Fruit fly (Drosophila melanogaster) whole organism, embryonic: ENCODE results near the gene aru.
A peak's percentile ranks its signal among the peaks of the same experiment; 100 is the strongest.

ENCODE experiments used
- Adf1 ChIP-seq: fragments of 200-800 bp; sonication (Bioruptor generic); IDR thresholded peaks from 2 replicates; pipeline ENCODE4 v1.3.6; 2022; ENCODE audit warnings: missing biosample characterization, missing genetic modification characterization
- BtbVII ChIP-seq: fragments of 200-800 bp; sonication (Bioruptor generic); optimal IDR thresholded peaks from 3 replicates; lab custom pipeline; 2017; ENCODE audit warnings: missing biosample characterization, mild to moderate bottlenecking, missing genetic modification characterization
- CG1024 ChIP-seq: fragments of 200-800 bp; sonication (Bioruptor generic); IDR thresholded peaks from 2 replicates; pipeline ENCODE4 v1.3.6; 2022; ENCODE audit warnings: missing biosample characterization, missing genetic modification characterization
- CG10431 ChIP-seq: fragments of 200-800 bp; sonication (Bioruptor generic); optimal IDR thresholded peaks from 3 replicates; lab custom pipeline; 2018; ENCODE audit warnings: missing biosample characterization, mild to moderate bottlenecking, missing genetic modification characterization
- CG10654 ChIP-seq: fragments of 200-800 bp; sonication (Bioruptor generic); optimal IDR thresholded peaks from 2 replicates; lab custom pipeline; 2016; ENCODE audit warnings: missing biosample characterization, missing genetic modification characterization
- CG10979 ChIP-seq: fragments of 200-800 bp; sonication (Bioruptor generic); optimal IDR thresholded peaks from 2 replicates; lab custom pipeline; 2018; ENCODE audit warnings: missing biosample characterization, mild to moderate bottlenecking, missing genetic modification characterization, moderate library complexity
- CG12155 ChIP-seq: fragments of 200-800 bp; sonication (Bioruptor generic); optimal IDR thresholded peaks from 3 replicates; lab custom pipeline; 2016; ENCODE audit warnings: missing biosample characterization, missing genetic modification characterization
- CG13424 ChIP-seq: fragments of 200-800 bp; sonication (Bioruptor generic); optimal IDR thresholded peaks from 2 replicates; lab custom pipeline; 2019; ENCODE audit warnings: missing biosample characterization, mild to moderate bottlenecking, missing genetic modification characterization, moderate library complexity
- CG14710 ChIP-seq: fragments of 200-800 bp; sonication (Bioruptor generic); optimal IDR thresholded peaks from 3 replicates; lab custom pipeline; 2019; ENCODE audit warnings: missing biosample characterization, mild to moderate bottlenecking, missing genetic modification characterization, moderate library complexity
- CG17612 ChIP-seq: fragments of 200-800 bp; sonication (Bioruptor generic); IDR thresholded peaks from 2 replicates; pipeline ENCODE4 v1.3.6; 2022; ENCODE audit warnings: missing biosample characterization, missing genetic modification characterization
- CG17912 ChIP-seq: fragments of 200-800 bp; sonication (Bioruptor generic); optimal IDR thresholded peaks from 2 replicates; lab custom pipeline; 2018; ENCODE audit warnings: missing biosample characterization, mild to moderate bottlenecking, missing genetic modification characterization
- CG33557 ChIP-seq: fragments of 200-800 bp; sonication (Bioruptor generic); optimal IDR thresholded peaks from 2 replicates; lab custom pipeline; 2019; ENCODE audit warnings: missing biosample characterization, mild to moderate bottlenecking, missing genetic modification characterization, moderate library complexity
- CG43689 ChIP-seq: fragments of 200-800 bp; sonication (Bioruptor generic); IDR thresholded peaks from 2 replicates; pipeline ENCODE4 v1.3.6; 2022; ENCODE audit warnings: missing biosample characterization, missing genetic modification characterization
- CG5245 ChIP-seq: fragments of 200-800 bp; sonication (Bioruptor generic); optimal IDR thresholded peaks from 3 replicates; lab custom pipeline; 2016; ENCODE audit warnings: missing biosample characterization, missing genetic modification characterization
- CG6689 ChIP-seq: fragments of 200-800 bp; sonication (Bioruptor generic); IDR thresholded peaks from 2 replicates; pipeline ENCODE4 v1.3.6; 2022; ENCODE audit warnings: missing biosample characterization, missing genetic modification characterization
- CG6791 ChIP-seq: fragments of 200-800 bp; sonication (Bioruptor generic); IDR thresholded peaks from 3 replicates; pipeline ENCODE4 v1.3.6; 2022; ENCODE audit warnings: missing biosample characterization, missing genetic modification characterization; ENCODE audit not compliant: partially characterized antibody
- CG8281 ChIP-seq: fragments of 200-800 bp; sonication (Bioruptor generic); optimal IDR thresholded peaks from 2 replicates; lab custom pipeline; 2018; ENCODE audit warnings: missing biosample characterization, mild to moderate bottlenecking, missing genetic modification characterization, moderate library complexity
- CG8765 ChIP-seq: fragments of 200-800 bp; sonication (Bioruptor generic); IDR thresholded peaks from 2 replicates; pipeline ENCODE4 v1.3.6; 2022; ENCODE audit warnings: missing biosample characterization, missing genetic modification characterization
- Ets65A ChIP-seq: fragments of 200-800 bp; sonication (Bioruptor generic); peaks from one replicate; lab custom pipeline; 2016; ENCODE audit warnings: missing biosample characterization, missing genetic modification characterization
- Fer2 ChIP-seq: fragments of 200-800 bp; sonication (Bioruptor generic); optimal IDR thresholded peaks from 2 replicates; lab custom pipeline; 2018; ENCODE audit warnings: missing biosample characterization, mild to moderate bottlenecking, missing genetic modification characterization, moderate library complexity
- HLH54F ChIP-seq: fragments of 200-800 bp; sonication (Bioruptor generic); optimal IDR thresholded peaks from 3 replicates; lab custom pipeline; 2016; ENCODE audit warnings: missing biosample characterization, missing genetic modification characterization
- Mad ChIP-seq: fragments of 200-800 bp; sonication (Bioruptor generic); optimal IDR thresholded peaks from 2 replicates; lab custom pipeline; 2016; ENCODE audit warnings: missing biosample characterization, missing genetic modification characterization
- Opbp ChIP-seq: fragments of 200-800 bp; sonication (Bioruptor generic); IDR thresholded peaks from 3 replicates; pipeline ENCODE4 v1.3.6; 2022; ENCODE audit warnings: missing biosample characterization, missing genetic modification characterization; ENCODE audit not compliant: partially characterized antibody
- Rfx ChIP-seq: fragments of 200-800 bp; sonication (Bioruptor generic); IDR thresholded peaks from 2 replicates; pipeline ENCODE4 v1.3.6; 2022; ENCODE audit warnings: missing biosample characterization, missing genetic modification characterization
- Sox100B ChIP-seq: fragments of 200-800 bp; sonication (Bioruptor generic); optimal IDR thresholded peaks from 3 replicates; lab custom pipeline; 2018; ENCODE audit warnings: missing biosample characterization, mild to moderate bottlenecking, missing genetic modification characterization
- Xrp1 ChIP-seq: fragments of 200-800 bp; sonication (Bioruptor generic); IDR thresholded peaks from 2 replicates; pipeline ENCODE4 v1.3.6; 2022; ENCODE audit warnings: missing biosample characterization, missing genetic modification characterization
- abd-A ChIP-seq: fragments of 200-800 bp; sonication (Bioruptor generic); optimal IDR thresholded peaks from 3 replicates; lab custom pipeline; 2019; ENCODE audit warnings: missing biosample characterization, mild to moderate bottlenecking, missing genetic modification characterization, moderate library complexity
- al ChIP-seq: fragments of 200-800 bp; sonication (Bioruptor generic); IDR thresholded peaks from 2 replicates; pipeline ENCODE4 v1.3.6; 2022; ENCODE audit warnings: missing biosample characterization, missing genetic modification characterization
- bab2 ChIP-seq: fragments of 200-800 bp; sonication (Bioruptor generic); optimal IDR thresholded peaks from 2 replicates; lab custom pipeline; 2016; ENCODE audit warnings: missing biosample characterization, missing genetic modification characterization
- btn ChIP-seq: fragments of 200-800 bp; sonication (Bioruptor generic); optimal IDR thresholded peaks from 2 replicates; lab custom pipeline; 2016; ENCODE audit warnings: missing biosample characterization, missing genetic modification characterization
- caup ChIP-seq: fragments of 200-800 bp; sonication (Bioruptor generic); optimal IDR thresholded peaks from 3 replicates; lab custom pipeline; 2017; ENCODE audit warnings: missing biosample characterization, mild to moderate bottlenecking, missing genetic modification characterization, moderate library complexity; ENCODE audit not compliant: severe bottlenecking
- danr ChIP-seq: fragments of 200-800 bp; sonication (Bioruptor generic); IDR thresholded peaks from 2 replicates; pipeline ENCODE4 v1.3.6; 2022; ENCODE audit warnings: missing biosample characterization, missing genetic modification characterization
- gcm2 ChIP-seq: fragments of 200-800 bp; sonication (Bioruptor generic); optimal IDR thresholded peaks from 2 replicates; lab custom pipeline; 2016; ENCODE audit warnings: missing biosample characterization, missing genetic modification characterization
- gt ChIP-seq: fragments of 200-800 bp; sonication (Bioruptor generic); IDR thresholded peaks from 2 replicates; pipeline ENCODE4 v1.3.6; 2022; ENCODE audit warnings: missing biosample characterization, missing genetic modification characterization
- h ChIP-seq: fragments of >200 bp; optimal IDR thresholded peaks from 2 replicates; lab custom pipeline; 2017
- jigr1 ChIP-seq: fragments of 200-800 bp; sonication (Bioruptor generic); IDR thresholded peaks from 3 replicates; pipeline ENCODE4 v1.3.6; 2022; ENCODE audit warnings: missing biosample characterization, missing genetic modification characterization
- kay ChIP-seq: fragments of 200-800 bp; sonication (Bioruptor generic); optimal IDR thresholded peaks from 2 replicates; lab custom pipeline; 2016; ENCODE audit warnings: missing biosample characterization, missing genetic modification characterization
- lab ChIP-seq: fragments of 200-800 bp; sonication (Bioruptor generic); optimal IDR thresholded peaks from 3 replicates; lab custom pipeline; 2017; ENCODE audit warnings: missing biosample characterization, missing genetic modification characterization, mild to moderate bottlenecking, moderate library complexity, missing genetic modification reagents
- mld ChIP-seq: fragments of 200-800 bp; sonication (Bioruptor generic); IDR thresholded peaks from 3 replicates; pipeline ENCODE4 v1.3.6; 2022; ENCODE audit warnings: missing biosample characterization, missing genetic modification characterization; ENCODE audit not compliant: partially characterized antibody
- nom ChIP-seq: fragments of 200-800 bp; sonication (Bioruptor generic); optimal IDR thresholded peaks from 2 replicates; lab custom pipeline; 2017; ENCODE audit warnings: missing biosample characterization, missing genetic modification characterization, mild to moderate bottlenecking, moderate library complexity, missing genetic modification reagents
- ranshi ChIP-seq: fragments of 200-800 bp; sonication (Bioruptor generic); IDR thresholded peaks from 2 replicates; pipeline ENCODE4 v1.3.6; 2022; ENCODE audit warnings: missing biosample characterization, missing genetic modification characterization
- repo ChIP-seq: fragments of 200-800 bp; sonication (Bioruptor generic); optimal IDR thresholded peaks from 2 replicates; lab custom pipeline; 2016; ENCODE audit warnings: missing biosample characterization, missing genetic modification characterization
- rib ChIP-seq: fragments of 200-800 bp; sonication (Bioruptor generic); IDR thresholded peaks from 2 replicates; pipeline ENCODE4 v1.3.6; 2022; ENCODE audit warnings: missing biosample characterization, missing genetic modification characterization
- sd ChIP-seq: fragments of 200-800 bp; sonication (Bioruptor generic); optimal IDR thresholded peaks from 3 replicates; lab custom pipeline; 2018; ENCODE audit warnings: missing biosample characterization, mild to moderate bottlenecking, missing genetic modification characterization, moderate library complexity
- sr ChIP-seq: fragments of 200-800 bp; sonication (Bioruptor generic); IDR thresholded peaks from 3 replicates; pipeline ENCODE4 v1.3.6; 2022; ENCODE audit warnings: missing biosample characterization, missing genetic modification characterization
- tin ChIP-seq: fragments of 200-800 bp; sonication (Bioruptor generic); optimal IDR thresholded peaks from 3 replicates; lab custom pipeline; 2016; ENCODE audit warnings: missing biosample characterization, missing genetic modification characterization
- tio ChIP-seq: fragments of 200-800 bp; sonication (Bioruptor generic); optimal IDR thresholded peaks from 2 replicates; lab custom pipeline; 2017; ENCODE audit warnings: missing biosample characterization, missing genetic modification characterization, inconsistent platforms
- toy ChIP-seq: fragments of 200-800 bp; sonication (Bioruptor generic); IDR thresholded peaks from 2 replicates; pipeline ENCODE4 v1.3.6; 2022; ENCODE audit warnings: missing biosample characterization, missing genetic modification characterization
- zfh1 ChIP-seq: fragments of 200-800 bp; sonication (Bioruptor generic); IDR thresholded peaks from 3 replicates; pipeline ENCODE4 v1.3.6; 2022; ENCODE audit warnings: missing biosample characterization, missing genetic modification characterization

The aru gene

DNA sequence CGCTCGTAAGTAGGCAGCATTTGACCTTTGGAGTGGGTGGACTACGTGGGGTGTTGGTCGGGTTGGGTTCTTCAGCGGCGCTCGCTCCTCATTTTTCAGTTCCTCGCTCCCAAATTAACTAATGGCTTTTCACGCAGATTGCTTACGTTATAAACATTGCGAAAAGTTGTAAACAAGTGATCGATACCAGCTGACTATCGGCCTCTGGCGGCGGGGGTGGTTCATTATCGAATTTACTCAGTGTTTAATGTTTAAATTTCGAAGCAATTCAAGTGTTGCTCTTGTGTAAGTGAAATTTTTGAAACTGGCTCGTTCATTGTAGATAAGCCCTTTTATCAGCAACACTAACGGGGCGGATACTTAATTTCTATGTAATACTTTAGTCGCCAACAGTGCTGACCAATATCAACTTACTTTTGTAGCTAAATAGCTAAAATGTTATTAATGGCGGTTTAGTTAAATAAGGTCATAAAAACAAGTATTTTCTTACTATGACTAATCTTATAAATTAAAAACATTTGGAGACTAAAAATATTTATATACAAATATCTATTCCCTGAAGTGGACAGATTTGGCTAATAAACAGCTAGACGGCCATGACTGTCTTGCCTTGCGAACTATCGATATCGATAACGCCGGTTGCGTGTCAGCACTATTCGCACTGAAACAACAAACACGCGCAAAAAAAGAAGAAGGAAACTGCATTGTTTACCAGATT lies 48.7 kb downstream of the aru start, which contains the start of the genes PGAP2 and Clp (continued):
- TF ChIP-seq danr (GFP tag; lab: Robert Waterston, UW): peak; percentile 57; the same call in 1 of the 2 replicates
- no peak for TF ChIP-seq CG6791 (GFP tag; lab: Robert Waterston, UW)
- no peak for TF ChIP-seq sr (GFP tag; lab: Robert Waterston, UW)
- peak; percentile 20; the same call in 1 of the 2 replicates for TF ChIP-seq rib
- TF ChIP-seq CG33557 (GFP tag; lab: Kevin White, UChicago): peak; percentile 53
- TF ChIP-seq CG8765 (GFP tag; lab: Robert Waterston, UW): peak; percentile 52; the same call in 1 of the 2 replicates
- peak; percentile 57 for TF ChIP-seq bab2
- peak; percentile 73 for TF ChIP-seq tin (GFP tag; lab: Kevin White, UChicago)
- TF ChIP-seq CG12155 (GFP tag; lab: Kevin White, UChicago): peak; percentile 73
- TF ChIP-seq CG10654 (GFP tag; lab: Kevin White, UChicago): peak; percentile 62
- TF ChIP-seq Sox100B (GFP tag; lab: Kevin White, UChicago): no peak
- TF ChIP-seq CG10979 (tag; lab: Kevin White, UChicago): peak; percentile 85
- TF ChIP-seq Ets65A (GFP tag; lab: Kevin White, UChicago): peak; percentile 95
- TF ChIP-seq repo (GFP tag; lab: Kevin White, UChicago): no peak
- TF ChIP-seq CG5245 (GFP tag; lab: Kevin White, UChicago): peak; percentile 42
- TF ChIP-seq kay: peak; percentile 43
- peak; percentile 29 for TF ChIP-seq CG8281 (tag; lab: Kevin White, UChicago)
- TF ChIP-seq gcm2 (GFP tag; lab: Kevin White, UChicago): no peak
- no peak for TF ChIP-seq abd-A (tag; lab: Kevin White, UChicago)
- peak; percentile 84 for TF ChIP-seq CG14710 (tag; lab: Kevin White, UChicago)
- TF ChIP-seq CG17912: no peak
- TF ChIP-seq Rfx (GFP tag; lab: Robert Waterston, UW): peak; percentile 84
- peak; percentile 82 for TF ChIP-seq Xrp1
- peak; percentile 69 for TF ChIP-seq ranshi (GFP tag; lab: Robert Waterston, UW)
- peak; percentile 50 for TF ChIP-seq HLH54F (GFP tag; lab: Kevin White, UChicago)
- TF ChIP-seq Fer2 (tag; lab: Kevin White, UChicago): peak; percentile 26
- TF ChIP-seq BtbVII: no peak
- no peak for TF ChIP-seq lab
- no peak for TF ChIP-seq h (lab: Kevin White, UChicago)
- TF ChIP-seq CG1024 (GFP tag; lab: Robert Waterston, UW): peak; percentile 43; the same call in 1 of the 2 replicates
- TF ChIP-seq mld (GFP tag; lab: Robert Waterston, UW): no peak
- TF ChIP-seq sd (tag; lab: Kevin White, UChicago): no peak
- TF ChIP-seq btn (GFP tag; lab: Kevin White, UChicago): no peak
- no peak for TF ChIP-seq Adf1 (GFP tag; lab: Robert Waterston, UW)
- no peak for TF ChIP-seq gt (GFP tag; lab: Robert Waterston, UW)
- peak; percentile 76 for TF ChIP-seq CG6689 (GFP tag; lab: Robert Waterston, UW)
- TF ChIP-seq tio (GFP tag; lab: Kevin White, UChicago): no peak
- 0 out of 2 replicates have a peak, but pooled peaks have one; percentile 22 for TF ChIP-seq CG17612 (GFP tag; lab: Robert Waterston, UW)
- TF ChIP-seq al (GFP tag; lab: Robert Waterston, UW): peak; percentile 67
- no peak for TF ChIP-seq CG43689 (GFP tag; lab: Robert Waterston, UW)
- TF ChIP-seq zfh1 (GFP tag; lab: Robert Waterston, UW): peak; percentile 65; the same call in 2 of the 3 replicates
- no peak for TF ChIP-seq jigr1 (GFP tag; lab: Robert Waterston, UW)
- no peak for TF ChIP-seq CG10431 (GFP tag; lab: Kevin White, UChicago)
- TF ChIP-seq caup (GFP tag; lab: Kevin White, UChicago): peak; percentile 42
- peak; percentile 79 for TF ChIP-seq CG13424
- TF ChIP-seq Opbp (GFP tag; lab: Robert Waterston, UW): no peak
- peak; percentile 65 for TF ChIP-seq Mad (GFP tag; lab: Kevin White, UChicago)
- TF ChIP-seq toy (GFP tag; lab: Robert Waterston, UW): peak; percentile 7; the same call in 1 of the 2 replicates
- TF ChIP-seq nom (GFP tag; lab: Kevin White, UChicago): peak; percentile 3
